Worm (Caenorhabditis elegans) whole organism, late embryonic: ENCODE results near the gene sdz-21.

ENCODE experiments used
- ceh-2 ChIP-seq: sonication (generic microtip); optimal IDR thresholded peaks from 2 replicates; lab custom pipeline; 2016; ENCODE audit warnings: missing genotype, missing genetic modification characterization, missing compliant biosample characterization
- ceh-24 ChIP-seq: sonication (generic microtip); optimal IDR thresholded peaks from 2 replicates; lab custom pipeline; 2016; ENCODE audit warnings: mild to moderate bottlenecking, missing genetic modification characterization, missing compliant biosample characterization
- fax-1 ChIP-seq: sonication (generic microtip); optimal IDR thresholded peaks from 2 replicates; lab custom pipeline; 2016; ENCODE audit warnings: missing genotype, missing genetic modification characterization, missing compliant biosample characterization
- pqm-1 ChIP-seq: sonication (generic microtip); optimal IDR thresholded peaks from 2 replicates; lab custom pipeline; 2016; ENCODE audit warnings: missing genetic modification characterization, missing compliant biosample characterization
- ref-2 ChIP-seq: sonication (generic microtip); optimal IDR thresholded peaks from 2 replicates; lab custom pipeline; 2016; ENCODE audit warnings: missing genetic modification characterization, missing compliant biosample characterization

DNA sequence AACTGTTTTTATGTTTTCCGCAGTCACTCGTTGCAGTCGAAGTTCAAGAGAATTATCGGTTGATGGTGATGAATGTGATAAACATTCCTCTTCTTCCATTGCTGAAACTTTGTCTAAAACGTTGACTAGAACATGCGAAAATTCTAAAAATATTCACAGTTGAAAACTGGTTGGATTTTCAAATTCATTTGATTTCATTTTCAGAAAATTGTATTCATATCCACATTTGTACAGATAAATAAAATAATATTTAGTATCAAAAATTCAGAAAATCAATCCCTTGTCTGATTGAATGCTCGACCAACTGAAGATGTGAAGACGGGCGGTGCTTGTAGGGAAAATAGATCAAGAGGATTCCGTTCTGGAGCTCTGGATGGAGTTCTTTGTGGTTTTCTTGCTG, 20.9 kb upstream of the sdz-21 start, which contains the start of gene F54E7.9:
- TF ChIP-seq ceh-24 (tag; lab: Kevin White, UChicago): no peak
- TF ChIP-seq ref-2 (tag; lab: Kevin White, UChicago): no peak
- no peak for TF ChIP-seq fax-1 (tag; lab: Kevin White, UChicago)
- TF ChIP-seq ceh-2 (tag; lab: Kevin White, UChicago): no peak
- TF ChIP-seq pqm-1 (tag; lab: Kevin White, UChicago): no peak
